Worm (Caenorhabditis elegans) whole organism, L4 larva: Measurements from ENCODE around the gene fbxc-7.
"Not testable (repeated sequence)": the region's sequence is repeated elsewhere in the genome, so short reads cannot be mapped to it uniquely, and the experiment has no call there.

Experiments
- aly-2 ChIP-seq: sonication (generic microtip); optimal IDR thresholded peaks from 2 replicates; lab custom pipeline; 2018; ENCODE audit warnings: missing biosample characterization, missing genetic modification characterization
- nhr-237 ChIP-seq: sonication (generic microtip); optimal IDR thresholded peaks from 2 replicates; lab custom pipeline; 2017; ENCODE audit warnings: missing biosample characterization, missing genetic modification characterization

ce11 chrII:994231-994630 is 39.5 kb downstream of the fbxc-7 start, which contains the start of gene F45D11.7:
- not testable (repeated sequence) for TF ChIP-seq aly-2, nhr-237 (tag; lab: Kevin White, UChicago)
